Fruit fly (Drosophila melanogaster): Measurements from ENCODE around the gene Sfp26Ad.

DNA sequence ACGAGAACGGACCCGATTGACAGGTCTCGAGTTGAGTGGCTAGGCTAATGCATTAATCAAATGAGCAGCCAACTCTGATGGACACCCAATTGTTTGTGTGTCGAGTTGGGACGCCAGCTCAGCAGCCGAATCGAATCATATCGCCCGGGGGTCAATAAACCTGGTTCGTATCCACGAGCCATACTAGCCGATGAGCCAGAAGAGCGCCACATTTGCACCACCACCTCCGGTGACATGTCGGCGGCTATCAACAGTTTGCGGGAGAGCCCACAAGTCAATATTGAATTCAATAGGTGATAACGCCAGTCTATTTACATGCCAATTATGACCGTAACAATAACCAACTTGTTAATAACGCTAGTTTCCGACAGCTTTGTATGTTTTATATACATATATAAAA is 31.0 kb upstream of the Sfp26Ad start:
- TF ChIP-seq salr (GFP tag; optimal IDR thresholded peaks at IDR 0.05) (no peak), pdm3 (GFP tag; optimal IDR thresholded peaks at IDR 0.05) (no peak), CG16779 (tag; optimal IDR thresholded peaks at IDR 0.05) (no peak), net (GFP tag; optimal IDR thresholded peaks at IDR 0.05) (no peak), Gug (GFP tag; IDR thresholded peaks at IDR 0.05) (no peak), CG6163 (GFP tag; IDR thresholded peaks at IDR 0.05) (no peak), Hr39 (GFP tag; optimal IDR thresholded peaks at IDR 0.05) (no peak), CG1621 (tag; optimal IDR thresholded peaks at IDR 0.05) (no peak), CG6792 (GFP tag; optimal IDR thresholded peaks at IDR 0.05) (no peak)

Measured in whole organism, prepupa.